Worm (Caenorhabditis elegans) whole organism, L1 larva: Measurements from ENCODE around the gene usp-14.
A peak's percentile ranks its signal among the peaks of the same experiment; 100 is the strongest.

ENCODE experiments used
- C04F5.9 ChIP-seq: sonication (generic microtip); optimal IDR thresholded peaks from 2 replicates; lab custom pipeline; 2016; ENCODE audit warnings: missing genetic modification characterization, missing compliant biosample characterization
- F16B12.6 ChIP-seq: fragments of 150-350 bp; optimal IDR thresholded peaks from 2 replicates; lab custom pipeline; 2014; ENCODE audit warnings: missing biosample characterization, missing genetic modification characterization
- aly-2 ChIP-seq: fragments of 150-350 bp; optimal IDR thresholded peaks from 2 replicates; lab custom pipeline; 2014; ENCODE audit warnings: missing biosample characterization, missing genetic modification characterization
- blmp-1 ChIP-seq: fragments of 150-350 bp; optimal IDR thresholded peaks from 2 replicates; lab custom pipeline; 2014; ENCODE audit warnings: missing biosample characterization, missing genetic modification characterization
- ceh-82 ChIP-seq, 3 experiments: fragments of 150-350 bp in 1 of 3; sonication (generic microtip) in 2 of 3; optimal IDR thresholded peaks; 2 replicates each; lab custom pipeline; 2014 to 2017; ENCODE audit warnings: missing biosample characterization in 3 of 3, missing genetic modification characterization in 3 of 3
- dpl-1 ChIP-seq, 3 experiments: fragments of 150-350 bp in 2 of 3; sonication (generic microtip) in 1 of 3; optimal IDR thresholded peaks; 2 replicates each; lab custom pipeline; 2014 to 2017; ENCODE audit warnings: missing biosample characterization in 3 of 3, missing genetic modification characterization in 3 of 3, missing genetic modification reagents in 3 of 3
- efl-1 ChIP-seq, 4 experiments: fragments of 150-350 bp; optimal IDR thresholded peaks in 3 of 4; peaks in 1 of 4; 1 replicate in 1 of 4; 2 replicates in 3 of 4; lab custom pipeline; 2014; ENCODE audit warnings: missing biosample characterization in 2 of 4, missing genetic modification characterization in 2 of 4, missing genetic modification reagents in 2 of 4
- egl-27 ChIP-seq, 2 experiments: fragments of 150-350 bp in 1 of 2; sonication (generic microtip); optimal IDR thresholded peaks; 3 replicates each; lab custom pipeline; 2017 to 2018; ENCODE audit warnings: missing biosample characterization in 2 of 2, missing genetic modification characterization in 2 of 2, missing genetic modification reagents in 2 of 2
- elt-2 ChIP-seq: sonication (generic microtip); optimal IDR thresholded peaks from 2 replicates; lab custom pipeline; 2016; ENCODE audit warnings: missing genetic modification characterization, mild to moderate bottlenecking, inconsistent platforms, missing compliant biosample characterization, missing genetic modification reagents
- elt-3 ChIP-seq, 6 experiments: fragments of 150-350 bp in 1 of 6; sonication (generic microtip); optimal IDR thresholded peaks; 2 replicates each; lab custom pipeline; 2017 to 2018; ENCODE audit warnings: missing biosample characterization in 6 of 6, missing genetic modification characterization in 6 of 6, inconsistent platforms in 1 of 6
- ets-5 ChIP-seq: fragments of 200-800 bp; sonication (Bioruptor generic); IDR thresholded peaks from 2 replicates; pipeline ENCODE4 v1.3.6; 2022; ENCODE audit warnings: missing genetic modification characterization, missing compliant biosample characterization
- fkh-10 ChIP-seq: sonication (generic microtip); optimal IDR thresholded peaks from 2 replicates; lab custom pipeline; 2017; ENCODE audit warnings: missing biosample characterization, missing genetic modification reagents, missing genetic modification characterization
- isw-1 ChIP-seq: fragments of 200-800 bp; sonication (Bioruptor generic); IDR thresholded peaks from 2 replicates; pipeline ENCODE4 v1.3.6; 2022; ENCODE audit warnings: missing genetic modification characterization, missing compliant biosample characterization
- lin-14 ChIP-seq: fragments of 200-800 bp; sonication (Bioruptor generic); optimal IDR thresholded peaks from 2 replicates; lab custom pipeline; 2018; ENCODE audit warnings: mild to moderate bottlenecking, missing genetic modification characterization, moderate library complexity, missing compliant biosample characterization
- lin-35 ChIP-seq, 2 experiments: fragments of 150-350 bp; optimal IDR thresholded peaks; 2 replicates each; lab custom pipeline; 2014; ENCODE audit warnings: missing biosample characterization in 2 of 2, missing genetic modification characterization in 2 of 2, missing genetic modification reagents in 2 of 2
- lin-39 ChIP-seq: fragments of 150-350 bp; optimal IDR thresholded peaks from 2 replicates; lab custom pipeline; 2014; ENCODE audit warnings: missing biosample characterization, missing genetic modification reagents, missing genetic modification characterization
- lsy-2 ChIP-seq, 2 experiments: fragments of 150-350 bp; optimal IDR thresholded peaks; 2 replicates each; lab custom pipeline; 2014; ENCODE audit warnings: missing biosample characterization in 2 of 2, missing genetic modification characterization in 2 of 2
- mdl-1 ChIP-seq, 2 experiments: fragments of 150-350 bp; optimal IDR thresholded peaks; 2 replicates each; lab custom pipeline; 2014 to 2017; ENCODE audit warnings: missing biosample characterization in 2 of 2, missing genetic modification characterization in 2 of 2, inconsistent platforms in 1 of 2
- mef-2 ChIP-seq: fragments of 150-350 bp; optimal IDR thresholded peaks from 2 replicates; lab custom pipeline; 2014; ENCODE audit warnings: missing biosample characterization, missing genetic modification characterization
- mep-1 ChIP-seq: fragments of 150-350 bp; optimal IDR thresholded peaks from 2 replicates; lab custom pipeline; 2014; ENCODE audit warnings: missing biosample characterization, missing genetic modification characterization
- nhr-11 ChIP-seq: fragments of 150-350 bp; optimal IDR thresholded peaks from 2 replicates; lab custom pipeline; 2014; ENCODE audit warnings: missing biosample characterization, missing genetic modification characterization
- nhr-12 ChIP-seq: sonication (generic microtip); optimal IDR thresholded peaks from 2 replicates; lab custom pipeline; 2017; ENCODE audit warnings: missing biosample characterization, missing genetic modification characterization
- nhr-20 ChIP-seq: sonication (generic microtip); optimal IDR thresholded peaks from 2 replicates; lab custom pipeline; 2016; ENCODE audit warnings: mild to moderate bottlenecking, missing genetic modification characterization, missing compliant biosample characterization
- nhr-28 ChIP-seq: fragments of 150-350 bp; optimal IDR thresholded peaks from 2 replicates; lab custom pipeline; 2014; ENCODE audit warnings: missing biosample characterization, missing genetic modification characterization
- nhr-71 ChIP-seq: sonication (generic microtip); optimal IDR thresholded peaks from 2 replicates; lab custom pipeline; 2016; ENCODE audit warnings: mild to moderate bottlenecking, missing genetic modification characterization, moderate library complexity, missing compliant biosample characterization
- nhr-85 ChIP-seq: sonication (generic microtip); peaks from one replicate; lab custom pipeline; 2016; ENCODE audit warnings: missing genetic modification characterization, inconsistent platforms, missing compliant biosample characterization
- nhr-90 ChIP-seq: sonication (generic microtip); optimal IDR thresholded peaks from 2 replicates; lab custom pipeline; 2016; ENCODE audit warnings: mild to moderate bottlenecking, missing genetic modification characterization, missing compliant biosample characterization; ENCODE audit not compliant: poor library complexity
- rnt-1 ChIP-seq: sonication (generic microtip); optimal IDR thresholded peaks from 2 replicates; lab custom pipeline; 2016; ENCODE audit warnings: mild to moderate bottlenecking, missing genetic modification characterization, moderate library complexity, missing compliant biosample characterization
- skn-1 ChIP-seq: fragments of 150-350 bp; optimal IDR thresholded peaks from 2 replicates; lab custom pipeline; 2014; ENCODE audit warnings: missing biosample characterization, missing genetic modification characterization
- snu-23 ChIP-seq: sonication (generic microtip); optimal IDR thresholded peaks from 2 replicates; lab custom pipeline; 2016; ENCODE audit warnings: missing genetic modification characterization, missing compliant biosample characterization
- sptf-1 ChIP-seq: fragments of 150-350 bp; optimal IDR thresholded peaks from 2 replicates; lab custom pipeline; 2014; ENCODE audit warnings: missing biosample characterization, missing genetic modification characterization
- swsn-7 ChIP-seq: sonication (generic microtip); optimal IDR thresholded peaks from 2 replicates; lab custom pipeline; 2016; ENCODE audit warnings: missing genetic modification characterization, missing compliant biosample characterization
- tlp-1 ChIP-seq: fragments of 150-350 bp; optimal IDR thresholded peaks from 2 replicates; lab custom pipeline; 2014; ENCODE audit warnings: missing biosample characterization, missing genetic modification characterization
- unc-30 ChIP-seq: sonication (generic microtip); optimal IDR thresholded peaks from 2 replicates; lab custom pipeline; 2017; ENCODE audit warnings: missing biosample characterization, missing genetic modification characterization
- zag-1 ChIP-seq: fragments of 150-350 bp; optimal IDR thresholded peaks from 2 replicates; lab custom pipeline; 2014; ENCODE audit warnings: missing biosample characterization, missing genetic modification characterization

The usp-14 gene

DNA sequence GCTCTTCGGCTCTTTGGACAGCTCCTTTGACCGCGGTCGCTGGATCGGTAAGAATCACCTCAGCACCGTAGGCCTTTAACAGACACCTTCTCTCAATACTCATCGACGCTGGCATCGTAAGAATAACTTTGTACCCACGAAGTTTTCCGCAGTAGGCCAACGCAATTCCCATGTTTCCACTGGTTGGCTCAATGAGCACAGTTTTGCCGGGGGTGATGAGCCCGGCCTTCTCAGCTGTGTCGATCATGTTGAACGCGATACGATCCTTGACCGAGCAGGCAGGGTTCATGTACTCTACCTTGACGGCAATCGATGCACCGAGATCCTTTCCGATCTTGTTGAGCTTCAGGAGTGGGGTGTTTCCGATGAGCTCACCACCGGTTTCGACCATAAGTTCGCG, 5.5 kb upstream of the usp-14 start:
- TF ChIP-seq mef-2 (tag; lab: Kevin White, UChicago) (no peak), F16B12.6 (no peak), lin-39 (tag; lab: Kevin White, UChicago) (no peak), nhr-90 (tag; lab: Kevin White, UChicago) (no peak), mdl-1 (tag; optimal IDR thresholded peaks at IDR 0.05; lab: Kevin White, UChicago) (no peak), aly-2 (tag; lab: Kevin White, UChicago) (no peak), ets-5 (GFP tag; lab: Robert Waterston, UW) (no peak), lin-14 (GFP tag; lab: Kevin White, UChicago) (no peak), unc-30 (no peak), lsy-2 (tag; optimal IDR thresholded peaks at IDR 0.05; lab: Kevin White, UChicago) (no peak), mep-1 (tag; lab: Kevin White, UChicago) (no peak), fkh-10 (GFP tag; lab: Kevin White, UChicago) (no peak), nhr-11 (tag; lab: Kevin White, UChicago) (no peak), egl-27 (tag; optimal IDR thresholded peaks at IDR 0.05; lab: Kevin White, UChicago) (no peak)
- TF ChIP-seq, all 84 proteins: peak for 0

DNA sequence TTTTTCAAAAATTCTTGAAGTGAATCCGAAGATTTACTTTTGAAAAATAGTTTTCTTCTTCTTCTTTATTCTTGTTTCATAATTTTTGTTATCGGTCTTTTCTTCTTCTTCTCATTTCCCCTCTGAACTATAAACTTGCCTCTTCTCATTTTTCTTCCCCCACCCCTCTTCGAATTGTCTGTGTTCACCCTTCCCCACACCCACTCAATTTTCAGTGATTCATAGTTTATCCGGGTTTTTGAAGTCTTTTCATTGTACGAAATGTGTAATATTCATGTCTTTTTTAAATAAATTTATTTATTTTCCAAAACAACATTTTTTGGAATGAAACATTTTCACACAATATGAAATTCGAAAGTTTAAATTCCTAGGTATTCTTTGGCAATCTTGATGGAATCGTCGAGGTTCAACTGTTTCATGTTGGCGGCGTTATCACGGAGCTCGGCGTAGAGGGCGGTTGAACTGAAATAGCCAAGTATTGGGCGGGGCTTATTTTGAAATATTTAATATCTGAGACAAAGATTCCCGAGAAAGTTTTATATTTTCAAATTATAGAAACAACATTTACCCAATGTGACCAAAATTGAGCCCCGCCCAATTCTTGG, 4.2 kb upstream of the usp-14 start:
- no peak for TF ChIP-seq elt-3 (tag; optimal IDR thresholded peaks at IDR 0.05; lab: Kevin White, UChicago)
- no peak for TF ChIP-seq mep-1 (tag; lab: Kevin White, UChicago)
- TF ChIP-seq aly-2 (tag; lab: Kevin White, UChicago), result no peak
- TF ChIP-seq elt-2 (tag; lab: Kevin White, UChicago), result no peak
- no peak for TF ChIP-seq skn-1 (tag; lab: Kevin White, UChicago)
- no peak for TF ChIP-seq zag-1 (tag; lab: Kevin White, UChicago)
- no peak for TF ChIP-seq nhr-12
- TF ChIP-seq mef-2 (tag; lab: Kevin White, UChicago), result no peak
- no peak for TF ChIP-seq sptf-1
- TF ChIP-seq lsy-2 (tag; optimal IDR thresholded peaks at IDR 0.05; lab: Kevin White, UChicago), result no peak
- no peak for TF ChIP-seq tlp-1 (tag; lab: Kevin White, UChicago)
- no peak for TF ChIP-seq rnt-1 (tag; lab: Kevin White, UChicago)
- no peak for TF ChIP-seq nhr-71 (tag; lab: Kevin White, UChicago)

DNA sequence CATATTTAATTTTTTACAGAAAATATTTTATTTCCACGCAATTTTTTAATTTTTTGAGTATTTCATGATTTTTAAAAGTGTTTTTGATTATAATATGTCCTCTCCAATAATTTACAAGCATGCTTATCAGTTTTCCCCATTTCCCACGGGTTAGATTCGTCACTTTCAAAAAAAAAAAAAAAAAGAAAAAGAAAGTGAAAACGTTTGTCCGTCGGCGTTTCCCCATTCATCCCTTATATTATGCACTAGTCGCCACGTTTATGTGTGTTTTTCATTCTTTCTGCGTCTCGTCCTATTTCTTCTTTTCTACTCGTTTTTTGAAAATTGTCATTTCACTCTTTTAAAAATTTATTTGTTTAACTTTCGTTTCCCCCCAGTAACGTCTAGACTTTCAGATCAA, 919 bp upstream of the usp-14 start, which contains the start of gene vnut-1:
vnut-1 (plus strand) TSS at position 396 of the 400 bp plus-strand sequence.
- TF ChIP-seq ceh-82 (tag; optimal IDR thresholded peaks at IDR 0.05; lab: Kevin White, UChicago), result peak in 1 of 3 experiments; percentile 7
- peak in 1 of 2 experiments; percentile 20 for TF ChIP-seq lin-35 (GFP tag; optimal IDR thresholded peaks at IDR 0.05; lab: Kevin White, UChicago)
- TF ChIP-seq C04F5.9 (tag; lab: Kevin White, UChicago), result no peak
- TF ChIP-seq isw-1 (GFP tag; lab: Robert Waterston, UW), result no peak
- TF ChIP-seq zag-1 (tag; lab: Kevin White, UChicago), result no peak
- peak; percentile 5 to 11 for TF ChIP-seq efl-1 (optimal IDR thresholded peaks at IDR 0.05; lab: Kevin White, UChicago)
- peak; percentile 2 to 27 for TF ChIP-seq efl-1 (GFP tag; optimal IDR thresholded peaks at IDR 0.05 in 1 of 2; lab: Kevin White, UChicago)
- TF ChIP-seq lsy-2 (tag; optimal IDR thresholded peaks at IDR 0.05; lab: Kevin White, UChicago), result peak; percentile 13 to 26
- TF ChIP-seq dpl-1 (GFP tag; optimal IDR thresholded peaks at IDR 0.05; lab: Kevin White, UChicago), result peak in 2 of 3 experiments; percentile 10 to 27
- no peak for TF ChIP-seq nhr-28 (tag; lab: Kevin White, UChicago)
- peak; percentile 59 for TF ChIP-seq lin-14 (GFP tag; lab: Kevin White, UChicago)
- peak; percentile 52 for TF ChIP-seq nhr-71 (tag; lab: Kevin White, UChicago)
- TF ChIP-seq swsn-7 (tag; lab: Kevin White, UChicago), result peak; percentile 6
- peak; percentile 72 for TF ChIP-seq nhr-85
- TF ChIP-seq elt-2 (tag; lab: Kevin White, UChicago), result peak; percentile 50
- peak; percentile 54 for TF ChIP-seq mep-1 (tag; lab: Kevin White, UChicago)
- peak; percentile 36 for TF ChIP-seq snu-23 (GFP tag; lab: Kevin White, UChicago)
- TF ChIP-seq elt-3 (tag; optimal IDR thresholded peaks at IDR 0.05; lab: Kevin White, UChicago), result peak in 1 of 6 experiments; percentile 6
- peak; percentile 39 for TF ChIP-seq nhr-90 (tag; lab: Kevin White, UChicago)
- peak; percentile 37 for TF ChIP-seq nhr-20 (tag; lab: Kevin White, UChicago)
- TF ChIP-seq blmp-1 (tag; lab: Kevin White, UChicago), result peak; percentile 97
